Worm (Caenorhabditis elegans): ENCODE results near the gene clpf-1.

- TF ChIP-seq flt-1 (GFP tag; IDR thresholded peaks at IDR 0.05) (no peak), cog-1 (tag; optimal IDR thresholded peaks at IDR 0.05) (no peak), med-1 (GFP tag; optimal IDR thresholded peaks at IDR 0.05; ENCODE audit: insufficient read depth) (no peak)
Observed at ce11 chrIII:3413437-3413836, 15.9 kb downstream of the clpf-1 start.

Data from whole organism, midembryonic.